Worm (Caenorhabditis elegans): ENCODE results near the gene ugt-40.

DNA sequence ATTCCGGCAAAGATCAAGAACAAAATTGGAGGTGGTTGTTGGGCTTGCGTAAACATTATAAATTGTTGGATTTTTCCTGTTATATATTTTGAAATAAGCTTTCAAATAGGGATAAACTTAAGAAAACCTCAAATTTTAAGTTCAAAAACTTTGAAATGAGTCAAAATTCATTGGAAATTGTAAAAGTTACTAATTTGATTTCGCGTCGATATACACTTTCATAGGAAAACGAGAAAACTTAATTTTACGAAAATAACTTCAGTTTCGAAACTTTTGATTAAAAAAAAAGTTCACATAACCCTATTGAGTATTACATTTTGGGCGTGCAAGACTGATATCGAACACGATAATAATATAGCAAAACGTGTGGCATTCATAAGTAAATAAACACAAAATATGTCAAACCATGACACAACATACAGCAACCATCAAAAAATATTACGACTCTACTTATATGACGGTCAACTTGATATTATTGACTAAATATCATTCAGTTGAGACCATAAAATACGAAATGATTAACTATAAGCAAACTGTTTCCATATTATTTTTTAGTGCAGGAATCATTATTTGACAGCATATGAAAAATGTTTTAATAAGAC, 45.5 kb downstream of the ugt-40 start:
- no peak for TF ChIP-seq unc-62 (GFP tag; optimal IDR thresholded peaks at IDR 0.05)
- no peak for TF ChIP-seq tbx-2 (tag; optimal IDR thresholded peaks at IDR 0.05)
- no peak for TF ChIP-seq efl-1 (optimal IDR thresholded peaks at IDR 0.05)
- peak in 1 of 2 experiments; percentile 91 for TF ChIP-seq efl-1 (GFP tag; optimal IDR thresholded peaks at IDR 0.05 in 1 of 2)
- TF ChIP-seq dsc-1 (tag; optimal IDR thresholded peaks at IDR 0.05) = no peak
- TF ChIP-seq lir-3 (tag; optimal IDR thresholded peaks at IDR 0.05; ENCODE audit: poor library complexity) = no peak
- no peak for TF ChIP-seq nhr-12 (tag; optimal IDR thresholded peaks at IDR 0.05)
- no peak for TF ChIP-seq nhr-77 (tag; optimal IDR thresholded peaks at IDR 0.05)

Measured in whole organism, L1 larva.